Worm (Caenorhabditis elegans): ENCODE results near the gene ZK177.9.

ZK177.9 gene

ce11 chrII:5518910-5519309 is 1.4 kb upstream of the ZK177.9 start, which contains the start of gene ZK177.2:
ZK177.2 (plus strand) TSS chrII:5519210.
- TF ChIP-seq nhr-2 (tag; optimal IDR thresholded peaks at IDR 0.05) = no peak
- no peak for TF ChIP-seq snpc-4 (tag; optimal IDR thresholded peaks at IDR 0.05)

ce11 chrII:5518055-5518454 is 512 bp upstream of the ZK177.9 start:
- TF ChIP-seq cnd-1 (tag; optimal IDR thresholded peaks at IDR 0.05) (no peak), ceh-83 (GFP tag; optimal IDR thresholded peaks at IDR 0.05) (no peak), zip-8 (tag; optimal IDR thresholded peaks at IDR 0.05) (peak; percentile 96), mls-2 (tag; optimal IDR thresholded peaks at IDR 0.05) (no peak)

- no peak for TF ChIP-seq ham-2 (GFP tag; optimal IDR thresholded peaks at IDR 0.05)
- no peak for TF ChIP-seq bed-3 (GFP tag; optimal IDR thresholded peaks at IDR 0.05)
- TF ChIP-seq pha-4 (tag; optimal IDR thresholded peaks at IDR 0.05) = no peak
- no peak for TF ChIP-seq unc-62 (GFP tag; optimal IDR thresholded peaks at IDR 0.05)
- no peak for TF ChIP-seq ceh-43 (GFP tag; optimal IDR thresholded peaks at IDR 0.05)
- TF ChIP-seq snpc-4 (tag; optimal IDR thresholded peaks at IDR 0.05) = no peak
- no peak for TF ChIP-seq M03D4.4 (tag; optimal IDR thresholded peaks at IDR 0.05)
- no peak for TF ChIP-seq mls-2 (tag; optimal IDR thresholded peaks at IDR 0.05)
- no peak for TF ChIP-seq unc-120 (tag; optimal IDR thresholded peaks at IDR 0.05; ENCODE audit: poor library complexity, severe bottlenecking)
- TF ChIP-seq nhr-12 (tag; optimal IDR thresholded peaks at IDR 0.05) = no peak
- no peak for TF ChIP-seq zip-8 (tag; optimal IDR thresholded peaks at IDR 0.05)
- no peak for TF ChIP-seq elt-3 (tag; optimal IDR thresholded peaks at IDR 0.05)
- no peak for TF ChIP-seq lin-32 (GFP tag; optimal IDR thresholded peaks at IDR 0.05)
- no peak for TF ChIP-seq drap-1 (GFP tag; optimal IDR thresholded peaks at IDR 0.05)
- TF ChIP-seq elt-1 (tag; optimal IDR thresholded peaks at IDR 0.05; ENCODE audit: borderline replicate concordance, insufficient read depth) = no peak
Observed at ce11 chrII:5515542-5515941, 2.0 kb downstream of the ZK177.9 start, which contains the start of gene ZK177.3. ZK177.3 (plus strand) TSS chrII:5515842.

- TF ChIP-seq sem-2 (GFP tag; optimal IDR thresholded peaks at IDR 0.05) (no peak), mab-5 (tag; optimal IDR thresholded peaks at IDR 0.05) (no peak), nhr-28 (tag; optimal IDR thresholded peaks at IDR 0.05) (no peak), sptf-1 (tag; optimal IDR thresholded peaks at IDR 0.05) (no peak), tbx-8 (GFP tag; optimal IDR thresholded peaks at IDR 0.05) (no peak), hlh-1 (tag; optimal IDR thresholded peaks at IDR 0.05) (no peak), bed-3 (GFP tag; optimal IDR thresholded peaks at IDR 0.05) (no peak), elt-3 (tag; optimal IDR thresholded peaks at IDR 0.05) (no peak), ceh-83 (GFP tag; optimal IDR thresholded peaks at IDR 0.05) (no peak), ces-1 (GFP tag; optimal IDR thresholded peaks at IDR 0.05) (no peak)
Observed at ce11 chrII:5514846-5515245, 2.7 kb downstream of the ZK177.9 start, which contains the start of gene sahd-1. sahd-1 (minus strand) TSS chrII:5514945.

ce11 chrII:5512473-5513097 is 5.0 kb downstream of the ZK177.9 start:
- TF ChIP-seq snpc-4 (tag; optimal IDR thresholded peaks at IDR 0.05) (no peak), mab-5 (tag; optimal IDR thresholded peaks at IDR 0.05) (no peak), bed-3 (GFP tag; optimal IDR thresholded peaks at IDR 0.05) (no peak), mls-2 (tag; optimal IDR thresholded peaks at IDR 0.05) (no peak), sptf-1 (tag; optimal IDR thresholded peaks at IDR 0.05) (no peak), pha-4 (tag; optimal IDR thresholded peaks at IDR 0.05) (no peak), elt-3 (tag; optimal IDR thresholded peaks at IDR 0.05) (no peak), lsy-2 (tag; optimal IDR thresholded peaks at IDR 0.05) (no peak), nhr-12 (tag; optimal IDR thresholded peaks at IDR 0.05) (no peak), unc-39 (tag; optimal IDR thresholded peaks at IDR 0.05) (no peak), ceh-83 (GFP tag; optimal IDR thresholded peaks at IDR 0.05) (no peak), ztf-11 (tag; optimal IDR thresholded peaks at IDR 0.05) (no peak), unc-62 (GFP tag; optimal IDR thresholded peaks at IDR 0.05) (no peak), nhr-76 (tag; optimal IDR thresholded peaks at IDR 0.05) (no peak), ham-2 (GFP tag; optimal IDR thresholded peaks at IDR 0.05) (no peak)

Measured in whole organism, mixed stage, embryonic.